Fruit fly (Drosophila melanogaster) whole organism, embryonic: Measurements from ENCODE around the gene Rm62.

Source experiments
- Abd-B ChIP-seq: fragments of 200-800 bp; sonication (Bioruptor generic); optimal IDR thresholded peaks from 2 replicates; lab custom pipeline; 2018; ENCODE audit warnings: missing biosample characterization, mild to moderate bottlenecking, missing genetic modification characterization, moderate library complexity
- Antp ChIP-seq: fragments of 200-800 bp; sonication (Bioruptor generic); optimal IDR thresholded peaks from 3 replicates; lab custom pipeline; 2016; ENCODE audit warnings: missing biosample characterization, missing genetic modification characterization
- Asciz ChIP-seq: fragments of 200-800 bp; sonication (Bioruptor generic); optimal IDR thresholded peaks from 2 replicates; lab custom pipeline; 2017; ENCODE audit warnings: missing biosample characterization, mild to moderate bottlenecking, missing genetic modification characterization, missing genetic modification reagents
- CG12155 ChIP-seq: fragments of 200-800 bp; sonication (Bioruptor generic); optimal IDR thresholded peaks from 3 replicates; lab custom pipeline; 2016; ENCODE audit warnings: missing biosample characterization, missing genetic modification characterization
- CG12299 ChIP-seq: fragments of 200-800 bp; sonication (Bioruptor generic); optimal IDR thresholded peaks from 2 replicates; lab custom pipeline; 2018; ENCODE audit warnings: missing biosample characterization, mild to moderate bottlenecking, missing genetic modification characterization
- CG13287 ChIP-seq: fragments of 200-800 bp; sonication (Bioruptor generic); IDR thresholded peaks from 2 replicates; pipeline ENCODE4 v1.3.6; 2022; ENCODE audit warnings: missing biosample characterization, missing genetic modification characterization; ENCODE audit not compliant: partially characterized antibody
- CG13894 ChIP-seq: fragments of 200-800 bp; sonication (Bioruptor generic); optimal IDR thresholded peaks from 3 replicates; lab custom pipeline; 2018; ENCODE audit warnings: missing biosample characterization, mild to moderate bottlenecking, missing genetic modification characterization, moderate library complexity
- CG16813 ChIP-seq: fragments of 200-800 bp; sonication (Bioruptor generic); IDR thresholded peaks from 3 replicates; pipeline ENCODE4 v1.3.6; 2022; ENCODE audit warnings: missing biosample characterization, missing genetic modification characterization; ENCODE audit not compliant: partially characterized antibody
- CG17385 ChIP-seq: fragments of 200-800 bp; sonication (Bioruptor generic); optimal IDR thresholded peaks from 3 replicates; lab custom pipeline; 2018; ENCODE audit warnings: missing biosample characterization, mild to moderate bottlenecking, missing genetic modification characterization
- CG17802 ChIP-seq: fragments of 200-800 bp; sonication (Bioruptor generic); optimal IDR thresholded peaks from 2 replicates; lab custom pipeline; 2018; ENCODE audit warnings: missing biosample characterization, mild to moderate bottlenecking, missing genetic modification characterization, moderate library complexity
- CG31224 ChIP-seq: fragments of 200-800 bp; sonication (Bioruptor generic); IDR thresholded peaks from 2 replicates; pipeline ENCODE4 v1.3.6; 2022; ENCODE audit warnings: missing biosample characterization, missing genetic modification characterization
- CG32532 ChIP-seq: fragments of 200-800 bp; sonication (Bioruptor generic); IDR thresholded peaks from 2 replicates; pipeline ENCODE4 v1.3.6; 2022; ENCODE audit warnings: missing biosample characterization, missing genetic modification characterization
- CG33557 ChIP-seq: fragments of 200-800 bp; sonication (Bioruptor generic); optimal IDR thresholded peaks from 2 replicates; lab custom pipeline; 2019; ENCODE audit warnings: missing biosample characterization, mild to moderate bottlenecking, missing genetic modification characterization, moderate library complexity
- CG34422 ChIP-seq: fragments of 200-800 bp; sonication (Bioruptor generic); IDR thresholded peaks from 3 replicates; pipeline ENCODE4 v1.3.6; 2022; ENCODE audit warnings: missing biosample characterization, missing genetic modification characterization
- CG3995 ChIP-seq: fragments of 200-800 bp; sonication (Bioruptor generic); optimal IDR thresholded peaks from 3 replicates; lab custom pipeline; 2016; ENCODE audit warnings: missing biosample characterization, missing genetic modification characterization
- CG4404 ChIP-seq: fragments of 200-800 bp; sonication (Bioruptor generic); IDR thresholded peaks from 2 replicates; pipeline ENCODE4 v1.3.6; 2022; ENCODE audit warnings: missing biosample characterization, missing genetic modification characterization
- CG7271 ChIP-seq: fragments of 200-800 bp; sonication (Bioruptor generic); optimal IDR thresholded peaks from 2 replicates; lab custom pipeline; 2018; ENCODE audit warnings: missing biosample characterization, mild to moderate bottlenecking, missing genetic modification characterization, moderate library complexity
- CG7556 ChIP-seq: fragments of 200-800 bp; sonication (Bioruptor generic); optimal IDR thresholded peaks from 2 replicates; lab custom pipeline; 2017; ENCODE audit warnings: missing biosample characterization, mild to moderate bottlenecking, missing genetic modification characterization
- CG7839 ChIP-seq: fragments of 200-800 bp; sonication (Bioruptor generic); optimal IDR thresholded peaks from 3 replicates; lab custom pipeline; 2018; ENCODE audit warnings: missing biosample characterization, mild to moderate bottlenecking, missing genetic modification characterization, moderate library complexity
- E2f2 ChIP-seq: fragments of 200-800 bp; sonication (Bioruptor generic); IDR thresholded peaks from 2 replicates; pipeline ENCODE4 v1.3.6; 2022; ENCODE audit warnings: missing biosample characterization, missing genetic modification characterization
- HHEX ChIP-seq: fragments of 200-800 bp; sonication (Bioruptor generic); optimal IDR thresholded peaks from 3 replicates; lab custom pipeline; 2017; ENCODE audit warnings: missing biosample characterization, mild to moderate bottlenecking, missing genetic modification characterization, missing genetic modification reagents
- Lhr ChIP-seq: fragments of 200-800 bp; sonication (Bioruptor generic); optimal IDR thresholded peaks from 3 replicates; lab custom pipeline; 2017; ENCODE audit warnings: mild to moderate bottlenecking, missing biosample characterization, missing genetic modification reagents, missing genetic modification characterization
- NFAT ChIP-seq: fragments of 200-800 bp; sonication (Bioruptor generic); IDR thresholded peaks from 2 replicates; pipeline ENCODE4 v1.3.6; 2022; ENCODE audit warnings: missing biosample characterization, missing genetic modification characterization
- Nf-YC ChIP-seq: fragments of 200-800 bp; optimal IDR thresholded peaks from 3 replicates; lab custom pipeline; 2019; ENCODE audit warnings: missing biosample characterization, mild to moderate bottlenecking, missing genetic modification characterization, moderate library complexity
- Sin3A ChIP-seq: fragments of >200 bp; optimal IDR thresholded peaks from 2 replicates; lab custom pipeline; 2018
- Ssrp ChIP-seq: fragments of 200-800 bp; sonication (Bioruptor generic); optimal IDR thresholded peaks from 2 replicates; lab custom pipeline; 2018; ENCODE audit warnings: missing biosample characterization, mild to moderate bottlenecking, missing genetic modification characterization, moderate library complexity
- Stat92E ChIP-seq, 3 experiments: fragments of >200 bp in 2 of 3; fragments of 200-800 bp in 1 of 3; sonication (Bioruptor generic) in 1 of 3; optimal IDR thresholded peaks; 2 replicates each; lab custom pipeline; 2017 to 2019; ENCODE audit warnings: missing biosample characterization in 3 of 3, missing genetic modification characterization in 3 of 3, mild to moderate bottlenecking in 1 of 3, moderate library complexity in 1 of 3
- TFAM ChIP-seq: fragments of 200-800 bp; sonication (Bioruptor generic); optimal IDR thresholded peaks from 2 replicates; lab custom pipeline; 2017; ENCODE audit warnings: missing biosample characterization, missing genetic modification characterization, inconsistent platforms
- ac ChIP-seq: fragments of 200-800 bp; sonication (Bioruptor generic); optimal IDR thresholded peaks from 3 replicates; lab custom pipeline; 2017; ENCODE audit warnings: missing biosample characterization, mild to moderate bottlenecking, missing genetic modification characterization
- bcd ChIP-seq: fragments of 200-800 bp; sonication (Bioruptor generic); optimal IDR thresholded peaks from 2 replicates; lab custom pipeline; 2017; ENCODE audit warnings: missing biosample characterization, mild to moderate bottlenecking, missing genetic modification characterization
- bigmax ChIP-seq: fragments of 200-800 bp; sonication (Bioruptor generic); optimal IDR thresholded peaks from 2 replicates; lab custom pipeline; 2018; ENCODE audit warnings: missing biosample characterization, mild to moderate bottlenecking, missing genetic modification characterization
- chm ChIP-seq: fragments of 200-800 bp; sonication (Bioruptor generic); IDR thresholded peaks from 2 replicates; pipeline ENCODE4 v1.3.6; 2022; ENCODE audit warnings: missing biosample characterization, missing genetic modification characterization
- chn ChIP-seq: fragments of 200-800 bp; sonication (Bioruptor generic); optimal IDR thresholded peaks from 2 replicates; lab custom pipeline; 2016; ENCODE audit warnings: missing biosample characterization, missing genetic modification characterization
- emc ChIP-seq: fragments of 200-800 bp; sonication (Bioruptor generic); optimal IDR thresholded peaks from 2 replicates; lab custom pipeline; 2016; ENCODE audit warnings: missing biosample characterization, missing genetic modification characterization
- hkb ChIP-seq, 2 experiments: fragments of 200-800 bp in 1 of 2; fragments of >200 bp in 1 of 2; sonication (Bioruptor generic) in 1 of 2; IDR thresholded peaks in 1 of 2; optimal IDR thresholded peaks in 1 of 2; 2 replicates each; pipeline versions ENCODE4 v1.3.6 to Lab custom; 2017 to 2022; ENCODE audit warnings: missing biosample characterization in 1 of 2, missing genetic modification characterization in 1 of 2
- lab ChIP-seq: fragments of 200-800 bp; sonication (Bioruptor generic); optimal IDR thresholded peaks from 3 replicates; lab custom pipeline; 2017; ENCODE audit warnings: missing biosample characterization, missing genetic modification characterization, mild to moderate bottlenecking, moderate library complexity, missing genetic modification reagents
- lilli ChIP-seq: fragments of 200-800 bp; sonication (Bioruptor generic); optimal IDR thresholded peaks from 3 replicates; lab custom pipeline; 2016; ENCODE audit warnings: missing biosample characterization, missing genetic modification characterization
- lmd ChIP-seq: fragments of 200-800 bp; sonication (Bioruptor generic); IDR thresholded peaks from 2 replicates; pipeline ENCODE4 v1.3.6; 2022; ENCODE audit warnings: missing biosample characterization, missing genetic modification characterization
- pros ChIP-seq: fragments of 200-800 bp; sonication (Bioruptor generic); optimal IDR thresholded peaks from 3 replicates; lab custom pipeline; 2019; ENCODE audit warnings: missing biosample characterization, mild to moderate bottlenecking, missing genetic modification characterization, moderate library complexity
- psq ChIP-seq: fragments of 200-800 bp; sonication (Bioruptor generic); optimal IDR thresholded peaks from 2 replicates; lab custom pipeline; 2017; ENCODE audit warnings: missing biosample characterization, missing genetic modification characterization
- seq ChIP-seq: fragments of 200-800 bp; sonication (Bioruptor generic); IDR thresholded peaks from 2 replicates; pipeline ENCODE4 v1.3.6; 2022; ENCODE audit warnings: missing biosample characterization, missing genetic modification characterization
- sob ChIP-seq: fragments of 200-800 bp; sonication (Bioruptor generic); IDR thresholded peaks from 2 replicates; pipeline ENCODE4 v1.3.6; 2022; ENCODE audit warnings: missing biosample characterization, missing genetic modification characterization
- sqz ChIP-seq: fragments of 200-800 bp; sonication (Bioruptor generic); optimal IDR thresholded peaks from 3 replicates; lab custom pipeline; 2018; ENCODE audit warnings: missing biosample characterization, mild to moderate bottlenecking, missing genetic modification characterization
- stwl ChIP-seq: fragments of 200-800 bp; sonication (Bioruptor generic); optimal IDR thresholded peaks from 3 replicates; lab custom pipeline; 2018; ENCODE audit warnings: missing biosample characterization, mild to moderate bottlenecking, missing genetic modification characterization, moderate library complexity
- toy ChIP-seq: fragments of 200-800 bp; sonication (Bioruptor generic); IDR thresholded peaks from 2 replicates; pipeline ENCODE4 v1.3.6; 2022; ENCODE audit warnings: missing biosample characterization, missing genetic modification characterization
- wek ChIP-seq: fragments of 200-800 bp; sonication (Bioruptor generic); optimal IDR thresholded peaks from 3 replicates; lab custom pipeline; 2018; ENCODE audit warnings: missing biosample characterization, mild to moderate bottlenecking, missing genetic modification characterization, moderate library complexity
- zfh1 ChIP-seq: fragments of 200-800 bp; sonication (Bioruptor generic); IDR thresholded peaks from 3 replicates; pipeline ENCODE4 v1.3.6; 2022; ENCODE audit warnings: missing biosample characterization, missing genetic modification characterization

Rm62 gene

DNA sequence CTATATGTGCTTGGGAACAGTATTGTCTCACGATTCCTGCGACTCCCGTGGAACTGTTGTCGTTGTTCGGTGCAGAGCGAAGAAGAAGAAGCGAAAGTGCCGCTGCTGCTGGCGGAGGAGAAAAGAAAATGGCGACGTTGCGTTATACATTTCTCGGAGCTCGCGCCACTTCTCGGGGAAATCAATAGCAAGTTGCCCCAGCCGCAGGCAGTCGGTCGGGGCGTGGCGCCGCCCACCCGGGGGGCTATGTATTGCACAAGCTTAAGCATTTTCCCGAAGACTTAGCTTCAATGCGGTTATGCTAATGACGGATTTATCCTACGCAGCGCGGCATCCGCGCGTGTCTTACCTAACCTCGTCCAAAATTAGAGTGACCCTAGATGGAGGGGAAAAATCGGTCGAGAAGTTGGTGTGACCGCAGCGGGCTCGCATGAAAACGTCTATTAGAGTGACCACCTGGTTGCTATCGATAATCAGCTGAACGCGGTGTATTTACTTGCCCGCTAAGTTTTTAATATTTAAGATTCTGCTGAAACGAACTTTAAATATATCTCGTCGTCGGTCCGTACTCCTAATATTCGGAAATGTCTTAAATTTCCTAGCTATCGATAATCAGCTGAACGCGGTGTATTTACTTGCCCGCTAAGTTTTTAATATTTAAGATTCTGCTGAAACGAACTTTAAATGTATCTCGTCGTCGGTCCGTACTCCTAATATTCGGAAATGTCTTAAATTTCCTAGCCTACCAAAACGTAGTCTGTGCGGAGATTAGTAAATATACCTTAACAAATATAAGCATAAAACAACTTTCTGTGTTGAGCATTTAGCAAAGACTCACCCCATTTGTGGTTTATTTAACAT lies at the start of gene Rm62 (continued):
- peak; percentile 57 for TF ChIP-seq CG13287 (GFP tag; lab: Robert Waterston, UW)
- no peak for TF ChIP-seq TFAM (GFP tag; lab: Kevin White, UChicago)
- TF ChIP-seq zfh1 (GFP tag; lab: Robert Waterston, UW) = peak; percentile 28; the same call in 1 of the 3 replicates
- peak; percentile 83 for TF ChIP-seq chm (GFP tag; lab: Robert Waterston, UW)
- TF ChIP-seq E2f2 (GFP tag; lab: Robert Waterston, UW) = peak; percentile 88
- peak; percentile 12 for TF ChIP-seq bcd (GFP tag; lab: Kevin White, UChicago)
- TF ChIP-seq CG31224 = no peak
- peak; percentile 84; the same call in 2 of the 3 replicates for TF ChIP-seq CG34422 (GFP tag; lab: Robert Waterston, UW)
- no peak for TF ChIP-seq toy (GFP tag; lab: Robert Waterston, UW)
- no peak for TF ChIP-seq psq (GFP tag; lab: Kevin White, UChicago)
- TF ChIP-seq CG7839 (tag; lab: Kevin White, UChicago) = peak; percentile 18
- TF ChIP-seq ac (GFP tag; lab: Kevin White, UChicago) = peak; percentile 41
- peak; percentile 4 for TF ChIP-seq CG7556
- TF ChIP-seq CG17385 (GFP tag; lab: Kevin White, UChicago) = peak; percentile 91
- TF ChIP-seq CG13894 (tag; lab: Kevin White, UChicago) = peak; percentile 32
- peak; percentile 62 for TF ChIP-seq lab
- TF ChIP-seq CG32532 = 0 out of 2 replicates have a peak, but pooled peaks have one; percentile 19
- TF ChIP-seq CG16813 = peak; percentile 37; the same call in 2 of the 3 replicates
- TF ChIP-seq stwl = peak; percentile 43
- no peak for TF ChIP-seq CG12155
- no peak for TF ChIP-seq lmd (GFP tag; lab: Robert Waterston, UW)
- peak; percentile 3 for TF ChIP-seq Asciz (GFP tag; lab: Kevin White, UChicago)
- TF ChIP-seq CG17802 (tag; lab: Kevin White, UChicago) = no peak
- TF ChIP-seq Abd-B (GFP tag; lab: Kevin White, UChicago) = no peak
- TF ChIP-seq CG33557 (GFP tag; lab: Kevin White, UChicago) = peak; percentile 46
- TF ChIP-seq sob (GFP tag; lab: Robert Waterston, UW) = peak; percentile 52
- TF ChIP-seq seq = no peak
- peak; percentile 51 for TF ChIP-seq Ssrp
- TF ChIP-seq NFAT = peak; percentile 62; the same call in 1 of the 2 replicates
- TF ChIP-seq hkb (optimal IDR thresholded peaks at IDR 0.05; lab: Kevin White, UChicago) = no peak
- peak; percentile 56; the same call in 1 of the 2 replicates for TF ChIP-seq hkb (GFP tag; IDR thresholded peaks at IDR 0.05; lab: Robert Waterston, UW)
- TF ChIP-seq Lhr (GFP tag; lab: Kevin White, UChicago) = peak; percentile 38
- peak; percentile 25 for TF ChIP-seq lilli
- TF ChIP-seq CG7271 (tag; lab: Kevin White, UChicago) = no peak
- TF ChIP-seq Sin3A = no peak
- TF ChIP-seq CG3995 (GFP tag; lab: Kevin White, UChicago) = no peak
- TF ChIP-seq Antp (GFP tag; lab: Kevin White, UChicago) = peak; percentile 30
- peak; percentile 14 for TF ChIP-seq chn
- TF ChIP-seq emc (GFP tag; lab: Kevin White, UChicago) = no peak
- peak; percentile 37 for TF ChIP-seq HHEX
- peak; percentile 20 for TF ChIP-seq Nf-YC
- no peak for TF ChIP-seq CG12299 (tag; lab: Kevin White, UChicago)
- peak; percentile 94 for TF ChIP-seq bigmax (GFP tag; lab: Kevin White, UChicago)
- no peak for TF ChIP-seq CG4404
- TF ChIP-seq Stat92E (GFP tag; optimal IDR thresholded peaks at IDR 0.05; lab: Kevin White, UChicago) = peak in 1 of 3 experiments; percentile 55
- TF ChIP-seq wek (GFP tag; lab: Kevin White, UChicago) = peak; percentile 43
- no peak for TF ChIP-seq sqz (GFP tag; lab: Kevin White, UChicago)
- TF ChIP-seq pros (GFP tag; lab: Kevin White, UChicago) = no peak
